Fruit fly (Drosophila melanogaster): ENCODE data around the gene serp.

dm6 chr3L:19676050-19676449 is 31.8 kb downstream of the serp start:
- TF ChIP-seq psq (optimal IDR thresholded peaks at IDR 0.05) (no peak), Dll (optimal IDR thresholded peaks at IDR 0.05) (no peak), CG8478 (optimal IDR thresholded peaks at IDR 0.05) (no peak)
